Fruit fly (Drosophila melanogaster) whole organism, prepupa: Measurements from ENCODE around the gene CG34462.

Experiments
- Blimp-1 ChIP-seq: fragments of 200-800 bp; sonication (Bioruptor generic); optimal IDR thresholded peaks from 3 replicates; lab custom pipeline; 2017; ENCODE audit warnings: missing biosample characterization, missing genetic modification characterization, mild to moderate bottlenecking, moderate library complexity, missing genetic modification reagents
- CG10631 ChIP-seq: fragments of 200-800 bp; sonication (Bioruptor generic); optimal IDR thresholded peaks from 2 replicates; lab custom pipeline; 2016; ENCODE audit warnings: missing biosample characterization, missing genetic modification characterization
- CG10669 ChIP-seq: fragments of 200-800 bp; sonication (Bioruptor generic); optimal IDR thresholded peaks from 3 replicates; lab custom pipeline; 2018; ENCODE audit warnings: missing biosample characterization, mild to moderate bottlenecking, missing genetic modification characterization, moderate library complexity
- CG11294 ChIP-seq: fragments of 200-800 bp; sonication (Bioruptor generic); IDR thresholded peaks from 2 replicates; pipeline ENCODE4 v1.3.6; 2022; ENCODE audit warnings: missing biosample characterization, missing genetic modification characterization
- CG11762 ChIP-seq: fragments of 200-800 bp; sonication (Bioruptor generic); optimal IDR thresholded peaks from 3 replicates; lab custom pipeline; 2016; ENCODE audit warnings: missing biosample characterization, missing genetic modification characterization; ENCODE audit not compliant: insufficient read depth
- CG15336 ChIP-seq: fragments of 200-800 bp; sonication (Bioruptor generic); IDR thresholded peaks from 2 replicates; pipeline ENCODE4 v1.3.6; 2022; ENCODE audit warnings: missing biosample characterization, missing genetic modification characterization
- CG1621 ChIP-seq: fragments of 200-800 bp; sonication (Bioruptor generic); optimal IDR thresholded peaks from 3 replicates; lab custom pipeline; 2018; ENCODE audit warnings: missing biosample characterization, mild to moderate bottlenecking, missing genetic modification characterization
- CG16779 ChIP-seq: fragments of 200-800 bp; sonication (Bioruptor generic); optimal IDR thresholded peaks from 3 replicates; lab custom pipeline; 2017; ENCODE audit warnings: missing biosample characterization, mild to moderate bottlenecking, missing genetic modification characterization
- CG3032 ChIP-seq: fragments of 200-800 bp; optimal IDR thresholded peaks from 2 replicates; lab custom pipeline; 2019; ENCODE audit warnings: missing biosample characterization, mild to moderate bottlenecking, missing genetic modification characterization, moderate library complexity
- CG32006 ChIP-seq: fragments of 200-800 bp; sonication (Bioruptor generic); optimal IDR thresholded peaks from 3 replicates; lab custom pipeline; 2017; ENCODE audit warnings: missing biosample characterization, mild to moderate bottlenecking, missing genetic modification characterization
- CG6163 ChIP-seq: fragments of 200-800 bp; sonication (Bioruptor generic); IDR thresholded peaks from 3 replicates; pipeline ENCODE4 v1.3.6; 2022; ENCODE audit warnings: missing biosample characterization, missing genetic modification characterization
- CG6792 ChIP-seq: fragments of 200-800 bp; sonication (Bioruptor generic); optimal IDR thresholded peaks from 3 replicates; lab custom pipeline; 2016; ENCODE audit warnings: missing biosample characterization, missing genetic modification characterization
- CG6808 ChIP-seq: fragments of 200-800 bp; sonication (Bioruptor generic); optimal IDR thresholded peaks from 3 replicates; lab custom pipeline; 2017; ENCODE audit warnings: missing biosample characterization, missing genetic modification characterization, mild to moderate bottlenecking, moderate library complexity, missing genetic modification reagents
- CG6854 ChIP-seq: fragments of 200-800 bp; sonication (Bioruptor generic); optimal IDR thresholded peaks from 2 replicates; lab custom pipeline; 2017; ENCODE audit warnings: missing biosample characterization, mild to moderate bottlenecking, missing genetic modification characterization
- CG8119 ChIP-seq: fragments of 200-800 bp; sonication (Bioruptor generic); IDR thresholded peaks from 3 replicates; pipeline ENCODE4 v1.3.6; 2022; ENCODE audit warnings: missing biosample characterization, missing genetic modification characterization
- CG8319 ChIP-seq: fragments of 200-800 bp; sonication (Bioruptor generic); optimal IDR thresholded peaks from 3 replicates; lab custom pipeline; 2016; ENCODE audit warnings: missing biosample characterization, missing genetic modification characterization
- CG8632 ChIP-seq: fragments of 200-800 bp; sonication (Bioruptor generic); optimal IDR thresholded peaks from 3 replicates; lab custom pipeline; 2016; ENCODE audit warnings: missing biosample characterization, missing genetic modification characterization
- Eip75B ChIP-seq: fragments of 200-800 bp; sonication (Bioruptor generic); optimal IDR thresholded peaks from 3 replicates; lab custom pipeline; 2016; ENCODE audit warnings: missing biosample characterization, missing genetic modification characterization
- Eip78C ChIP-seq: fragments of 200-800 bp; sonication (Bioruptor generic); peaks from one replicate; lab custom pipeline; 2016; ENCODE audit warnings: missing biosample characterization, missing genetic modification characterization
- Eip93F ChIP-seq: fragments of 200-800 bp; sonication (Bioruptor generic); optimal IDR thresholded peaks from 2 replicates; lab custom pipeline; 2016; ENCODE audit warnings: missing biosample characterization, mild to moderate bottlenecking, missing genetic modification characterization
- Hr38 ChIP-seq: sonication (Bioruptor generic); optimal IDR thresholded peaks from 2 replicates; lab custom pipeline; 2016; ENCODE audit warnings: missing biosample characterization, missing genetic modification characterization
- Hr4 ChIP-seq: fragments of 200-800 bp; sonication (Bioruptor generic); optimal IDR thresholded peaks from 3 replicates; lab custom pipeline; 2016; ENCODE audit warnings: missing biosample characterization, missing genetic modification characterization
- Lpt ChIP-seq: fragments of 200-800 bp; sonication (Bioruptor generic); optimal IDR thresholded peaks from 3 replicates; lab custom pipeline; 2016; ENCODE audit warnings: missing biosample characterization, missing genetic modification characterization
- Met ChIP-seq: fragments of 200-800 bp; sonication (Bioruptor generic); optimal IDR thresholded peaks from 3 replicates; lab custom pipeline; 2016; ENCODE audit warnings: missing biosample characterization, missing genetic modification characterization
- OdsH ChIP-seq: fragments of 200-800 bp; sonication (Bioruptor generic); optimal IDR thresholded peaks from 3 replicates; lab custom pipeline; 2016; ENCODE audit warnings: missing biosample characterization, missing genetic modification characterization
- Smox ChIP-seq: fragments of 200-800 bp; sonication (Bioruptor generic); optimal IDR thresholded peaks from 3 replicates; lab custom pipeline; 2016; ENCODE audit warnings: missing biosample characterization, missing genetic modification characterization
- Sox14 ChIP-seq: fragments of 200-800 bp; sonication (Bioruptor generic); optimal IDR thresholded peaks from 3 replicates; lab custom pipeline; 2016; ENCODE audit warnings: missing biosample characterization, missing genetic modification characterization
- Sox15 ChIP-seq: fragments of 200-800 bp; sonication (Bioruptor generic); optimal IDR thresholded peaks from 3 replicates; lab custom pipeline; 2016; ENCODE audit warnings: missing biosample characterization, missing genetic modification characterization
- acj6 ChIP-seq: fragments of 200-800 bp; sonication (Bioruptor generic); optimal IDR thresholded peaks from 3 replicates; lab custom pipeline; 2016; ENCODE audit warnings: missing biosample characterization, missing genetic modification characterization
- cyc ChIP-seq: fragments of 200-800 bp; sonication (Bioruptor generic); optimal IDR thresholded peaks from 3 replicates; lab custom pipeline; 2016; ENCODE audit warnings: missing biosample characterization, missing genetic modification characterization
- dsx ChIP-seq: fragments of 200-800 bp; optimal IDR thresholded peaks from 3 replicates; lab custom pipeline; 2019; ENCODE audit warnings: missing biosample characterization, mild to moderate bottlenecking, missing genetic modification characterization, moderate library complexity; ENCODE audit not compliant: poor library complexity, severe bottlenecking
- eg ChIP-seq: fragments of 200-800 bp; sonication (Bioruptor generic); IDR thresholded peaks from 3 replicates; pipeline ENCODE4 v1.3.6; 2022; ENCODE audit warnings: missing biosample characterization, missing genetic modification characterization
- fd85E ChIP-seq: fragments of 200-800 bp; sonication (Bioruptor generic); optimal IDR thresholded peaks from 3 replicates; lab custom pipeline; 2016; ENCODE audit warnings: missing biosample characterization, missing genetic modification characterization
- fkh ChIP-seq: fragments of 200-800 bp; sonication (Bioruptor generic); optimal IDR thresholded peaks from 3 replicates; lab custom pipeline; 2017; ENCODE audit warnings: missing biosample characterization, mild to moderate bottlenecking, missing genetic modification characterization, moderate library complexity
- lz ChIP-seq: fragments of 200-800 bp; sonication (Bioruptor generic); optimal IDR thresholded peaks from 3 replicates; lab custom pipeline; 2016; ENCODE audit warnings: missing biosample characterization, missing genetic modification characterization
- pdm3 ChIP-seq: fragments of 200-800 bp; sonication (Bioruptor generic); optimal IDR thresholded peaks from 3 replicates; lab custom pipeline; 2016; ENCODE audit warnings: missing biosample characterization, missing genetic modification characterization
- salr ChIP-seq, 2 experiments: fragments of 200-800 bp; sonication (Bioruptor generic); optimal IDR thresholded peaks; 3 replicates each; lab custom pipeline; 2016 to 2018; ENCODE audit warnings: missing biosample characterization in 2 of 2, missing genetic modification characterization in 2 of 2, mild to moderate bottlenecking in 1 of 2
- spab ChIP-seq: fragments of 200-800 bp; sonication (Bioruptor generic); optimal IDR thresholded peaks from 2 replicates; lab custom pipeline; 2017; ENCODE audit warnings: missing biosample characterization, mild to moderate bottlenecking, missing genetic modification characterization, missing genetic modification reagents
- ss ChIP-seq, 2 experiments: fragments of 200-800 bp; sonication (Bioruptor generic); optimal IDR thresholded peaks; 2 replicates in 1 of 2; 3 replicates in 1 of 2; lab custom pipeline; 2017 to 2018; ENCODE audit warnings: mild to moderate bottlenecking in 2 of 2, missing biosample characterization in 2 of 2, missing genetic modification characterization in 2 of 2, moderate library complexity in 1 of 2
- svp ChIP-seq: fragments of 200-800 bp; sonication (Bioruptor generic); peaks from one replicate; lab custom pipeline; 2016; ENCODE audit warnings: missing biosample characterization, missing genetic modification characterization
- vri ChIP-seq: fragments of 200-800 bp; sonication (Bioruptor generic); optimal IDR thresholded peaks from 3 replicates; lab custom pipeline; 2016; ENCODE audit warnings: missing biosample characterization, mild to moderate bottlenecking, missing genetic modification characterization

The CG34462 gene

DNA sequence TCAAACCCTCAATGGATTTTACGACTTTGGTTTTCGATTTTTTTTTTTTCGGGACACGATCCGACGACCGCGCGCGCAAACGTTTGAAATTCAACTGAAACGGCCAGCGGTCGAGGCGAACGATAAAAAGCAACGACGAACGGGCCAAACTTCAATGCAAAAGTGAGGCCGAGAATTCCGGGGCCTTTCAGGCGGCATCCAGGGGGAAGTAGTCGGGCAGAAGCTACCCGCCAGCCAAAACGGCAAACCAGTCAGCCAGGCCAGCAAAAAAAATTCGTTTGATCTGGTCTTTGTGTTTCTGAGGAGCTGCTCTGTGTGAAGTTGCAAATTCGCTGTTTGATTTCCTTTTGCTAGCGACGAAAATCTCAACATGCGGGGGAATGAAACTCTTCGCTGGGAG is 33.2 kb upstream of the CG34462 start, which contains the start of gene CG7201:
CG7201 (minus strand) TSS at position 101 of the 400 bp plus-strand sequence.
- peak; percentile 25 for TF ChIP-seq Eip78C (GFP tag; lab: Kevin White, UChicago)
- TF ChIP-seq CG6163 (GFP tag; lab: Robert Waterston, UW), result no peak

DNA sequence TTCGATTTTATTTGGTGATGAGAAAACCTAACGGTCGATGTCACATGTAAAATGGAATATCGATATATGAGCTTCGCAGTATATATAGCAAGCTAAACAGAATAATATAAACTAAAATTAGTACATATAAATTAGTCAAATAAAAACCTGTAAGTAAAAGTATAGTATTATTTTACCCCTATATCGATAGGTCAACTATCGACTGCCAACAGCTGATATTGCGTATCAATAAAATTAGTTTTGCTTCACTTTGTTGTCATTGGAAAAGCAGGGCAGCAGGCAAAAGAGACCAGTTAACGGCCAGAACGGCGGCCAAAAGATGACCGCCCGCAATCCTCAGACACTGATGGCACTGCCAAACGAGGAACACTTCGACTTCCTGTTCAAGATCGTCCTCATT is 31.4 kb upstream of the CG34462 start, which contains the start of gene Rab19:
Rab19 (plus strand) TSS at position 78 of the 400 bp plus-strand sequence.
- TF ChIP-seq CG15336 (GFP tag; lab: Robert Waterston, UW) (no peak), CG11294 (no peak), Eip78C (GFP tag; lab: Kevin White, UChicago) (peak; percentile 43), Sox15 (GFP tag; lab: Kevin White, UChicago) (no peak), svp (GFP tag; lab: Kevin White, UChicago) (peak; percentile 92), fkh (GFP tag; lab: Kevin White, UChicago) (peak; percentile 33), dsx (GFP tag; lab: Kevin White, UChicago) (peak; percentile 69), Hr38 (no peak), lz (GFP tag; lab: Kevin White, UChicago) (no peak), Blimp-1 (peak; percentile 60)

DNA sequence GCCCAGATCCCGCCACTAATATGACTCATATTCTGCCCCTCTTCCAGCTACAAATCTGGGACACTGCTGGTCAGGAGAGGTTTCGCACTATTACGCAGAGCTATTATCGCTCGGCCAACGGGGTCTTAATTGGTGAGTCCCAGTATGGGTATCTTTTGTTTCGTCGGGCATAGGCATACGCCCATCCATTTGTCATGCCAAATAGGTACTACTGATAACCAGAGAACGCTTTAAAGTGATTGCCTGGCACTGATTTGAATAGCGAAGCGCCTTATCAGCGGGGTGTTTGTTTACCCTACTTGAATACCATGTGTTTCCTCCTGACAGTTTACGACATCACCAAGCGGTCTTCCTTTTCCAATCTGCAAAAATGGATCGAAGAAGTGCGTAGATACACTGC is 30.9 kb upstream of the CG34462 start:
- TF ChIP-seq CG8119 (GFP tag; lab: Robert Waterston, UW) (no peak), fd85E (GFP tag; lab: Kevin White, UChicago) (no peak), CG1621 (tag; lab: Kevin White, UChicago) (no peak), CG6792 (no peak), CG11294 (no peak), CG6808 (GFP tag; lab: Kevin White, UChicago) (no peak), Met (GFP tag; lab: Kevin White, UChicago) (no peak), CG16779 (tag; lab: Kevin White, UChicago) (no peak), Eip78C (GFP tag; lab: Kevin White, UChicago) (no peak), Blimp-1 (no peak), pdm3 (GFP tag; lab: Kevin White, UChicago) (no peak), ss (GFP tag; optimal IDR thresholded peaks at IDR 0.05; lab: Kevin White, UChicago) (no peak), CG32006 (GFP tag; lab: Kevin White, UChicago) (no peak), lz (GFP tag; lab: Kevin White, UChicago) (no peak)
- TF ChIP-seq, all 60 proteins: peak for 0

DNA sequence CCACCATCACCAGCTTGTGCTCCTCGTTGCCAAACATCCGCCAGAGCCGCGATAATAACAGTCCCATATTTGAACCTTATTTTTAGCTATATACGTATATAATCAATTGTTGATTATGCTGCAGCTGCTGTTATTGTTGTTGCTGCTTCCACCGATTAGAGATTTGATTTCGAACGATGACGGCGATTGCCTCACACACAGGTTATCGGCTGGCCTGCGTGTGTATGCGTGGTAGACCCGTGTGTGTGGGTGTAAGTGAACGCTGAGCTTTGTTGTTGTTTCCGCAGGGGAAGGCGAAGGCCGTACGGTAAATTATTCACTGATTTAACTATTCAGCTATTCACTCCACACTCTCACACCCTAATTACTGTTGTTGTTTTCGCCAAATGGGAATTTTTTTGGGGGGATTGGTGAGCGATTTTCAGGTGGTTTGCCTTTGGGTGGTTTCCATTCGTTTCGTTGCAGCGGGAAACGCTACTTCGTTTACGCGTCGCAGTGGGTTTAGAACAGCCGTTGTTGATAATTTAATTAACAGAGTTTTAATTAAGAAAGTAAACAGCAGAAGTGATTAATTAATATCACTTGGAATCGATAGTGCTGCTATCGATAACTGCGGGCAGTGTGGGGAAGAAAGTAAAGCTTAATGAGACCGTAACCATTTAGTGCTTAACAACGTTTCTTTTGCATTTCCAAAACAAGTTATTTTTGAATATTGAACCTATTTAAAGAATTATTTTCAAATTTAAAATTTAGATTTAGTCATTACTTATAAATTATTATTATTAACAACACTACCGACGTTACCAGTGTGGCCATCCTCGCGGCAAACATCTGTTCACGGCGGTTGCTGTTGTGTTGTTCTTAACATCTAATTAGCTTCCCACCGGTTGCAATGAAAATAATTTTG is 28.9 kb upstream of the CG34462 start, which contains the start of the genes Arl5 and CG13671:
Arl5 (minus strand) TSS at position 616 of the 907 bp plus-strand sequence.
CG13671 (plus strand) TSS at position 841 of the 907 bp plus-strand sequence.
- TF ChIP-seq Eip78C (GFP tag; lab: Kevin White, UChicago), result peak; percentile 91
- TF ChIP-seq acj6 (GFP tag; lab: Kevin White, UChicago), result peak; percentile 79
- TF ChIP-seq svp (GFP tag; lab: Kevin White, UChicago), result no peak
- peak; percentile 73 for TF ChIP-seq CG8319 (GFP tag; lab: Kevin White, UChicago)
- TF ChIP-seq salr (GFP tag; optimal IDR thresholded peaks at IDR 0.05; lab: Kevin White, UChicago), result peak in 1 of 2 experiments; percentile 71
- TF ChIP-seq pdm3 (GFP tag; lab: Kevin White, UChicago), result no peak
- TF ChIP-seq CG8119 (GFP tag; lab: Robert Waterston, UW), result peak; percentile 59; the same call in 2 of the 3 replicates
- TF ChIP-seq CG3032 (tag; lab: Kevin White, UChicago), result peak; percentile 51
- TF ChIP-seq vri (GFP tag; lab: Kevin White, UChicago), result peak; percentile 59
- TF ChIP-seq spab (GFP tag; lab: Kevin White, UChicago), result no peak
- TF ChIP-seq eg, result no peak; the same call in 1 of the 3 replicates
- TF ChIP-seq CG11762, result peak; percentile 67
- peak; percentile 39 for TF ChIP-seq Lpt
- peak; percentile 86 for TF ChIP-seq OdsH (GFP tag; lab: Kevin White, UChicago)
- peak; percentile 64 for TF ChIP-seq Sox14 (GFP tag; lab: Kevin White, UChicago)
- no peak for TF ChIP-seq Eip75B (GFP tag; lab: Kevin White, UChicago)
- peak; percentile 87 for TF ChIP-seq CG10631 (GFP tag; lab: Kevin White, UChicago)
- TF ChIP-seq Hr4 (GFP tag; lab: Kevin White, UChicago), result peak; percentile 69
- TF ChIP-seq CG32006 (GFP tag; lab: Kevin White, UChicago), result no peak
- TF ChIP-seq Met (GFP tag; lab: Kevin White, UChicago), result no peak
- TF ChIP-seq cyc (GFP tag; lab: Kevin White, UChicago), result peak; percentile 72
- peak; percentile 20 for TF ChIP-seq CG6808 (GFP tag; lab: Kevin White, UChicago)
- peak; percentile 65 for TF ChIP-seq CG8632 (GFP tag; lab: Kevin White, UChicago)
- no peak for TF ChIP-seq Hr38
- peak; percentile 58 for TF ChIP-seq Eip93F (GFP tag; lab: Kevin White, UChicago)
- no peak for TF ChIP-seq CG6854 (GFP tag; lab: Kevin White, UChicago)
- TF ChIP-seq CG10669, result no peak
- peak; percentile 79 for TF ChIP-seq lz (GFP tag; lab: Kevin White, UChicago)
- TF ChIP-seq Sox15 (GFP tag; lab: Kevin White, UChicago), result peak; percentile 59
- 0 out of 2 replicates have a peak, but pooled peaks have one; percentile 48 for TF ChIP-seq CG11294
- TF ChIP-seq Smox (GFP tag; lab: Kevin White, UChicago), result no peak
